Fruit fly (Drosophila melanogaster) whole organism, embryonic: Measurements from ENCODE around the gene CG43245.

Experiments used
- Asciz ChIP-seq: fragments of 200-800 bp; sonication (Bioruptor generic); optimal IDR thresholded peaks from 2 replicates; lab custom pipeline; 2017; ENCODE audit warnings: missing biosample characterization, mild to moderate bottlenecking, missing genetic modification characterization, missing genetic modification reagents
- CG10274 ChIP-seq: fragments of 200-800 bp; sonication (Bioruptor generic); optimal IDR thresholded peaks from 3 replicates; lab custom pipeline; 2017; ENCODE audit warnings: missing biosample characterization, mild to moderate bottlenecking, missing genetic modification characterization
- CG11560 ChIP-seq: fragments of 200-800 bp; sonication (Bioruptor generic); IDR thresholded peaks from 3 replicates; pipeline ENCODE4 v1.3.6; 2022; ENCODE audit warnings: missing biosample characterization, missing genetic modification characterization
- CG11696 ChIP-seq: fragments of 200-800 bp; sonication (Bioruptor generic); IDR thresholded peaks from 2 replicates; pipeline ENCODE4 v1.3.6; 2022; ENCODE audit warnings: missing biosample characterization, missing genetic modification characterization
- CG12769 ChIP-seq: fragments of 200-800 bp; sonication (Bioruptor generic); optimal IDR thresholded peaks from 2 replicates; lab custom pipeline; 2019; ENCODE audit warnings: missing biosample characterization, mild to moderate bottlenecking, missing genetic modification characterization, moderate library complexity
- CG14014 ChIP-seq: fragments of 200-800 bp; sonication (Bioruptor generic); IDR thresholded peaks from 2 replicates; pipeline ENCODE4 v1.3.6; 2022; ENCODE audit warnings: missing biosample characterization, missing genetic modification characterization
- CG14710 ChIP-seq: fragments of 200-800 bp; sonication (Bioruptor generic); optimal IDR thresholded peaks from 3 replicates; lab custom pipeline; 2019; ENCODE audit warnings: missing biosample characterization, mild to moderate bottlenecking, missing genetic modification characterization, moderate library complexity
- CG17802 ChIP-seq: fragments of 200-800 bp; sonication (Bioruptor generic); optimal IDR thresholded peaks from 2 replicates; lab custom pipeline; 2018; ENCODE audit warnings: missing biosample characterization, mild to moderate bottlenecking, missing genetic modification characterization, moderate library complexity
- CG18262 ChIP-seq: fragments of 200-800 bp; optimal IDR thresholded peaks from 3 replicates; lab custom pipeline; 2019; ENCODE audit warnings: missing biosample characterization, mild to moderate bottlenecking, missing genetic modification characterization, moderate library complexity
- CG18619 ChIP-seq: fragments of 200-800 bp; sonication (Bioruptor generic); optimal IDR thresholded peaks from 3 replicates; lab custom pipeline; 2017; ENCODE audit warnings: missing biosample characterization, mild to moderate bottlenecking, missing genetic modification characterization
- CG2116 ChIP-seq: fragments of 200-800 bp; sonication (Bioruptor generic); optimal IDR thresholded peaks from 3 replicates; lab custom pipeline; 2018; ENCODE audit warnings: missing biosample characterization, mild to moderate bottlenecking, missing genetic modification characterization
- CG2678 ChIP-seq: fragments of 200-800 bp; sonication (Bioruptor generic); optimal IDR thresholded peaks from 3 replicates; lab custom pipeline; 2019; ENCODE audit warnings: missing biosample characterization, mild to moderate bottlenecking, missing genetic modification characterization, moderate library complexity
- CG2712 ChIP-seq: fragments of 200-800 bp; optimal IDR thresholded peaks from 3 replicates; lab custom pipeline; 2019; ENCODE audit warnings: missing biosample characterization, mild to moderate bottlenecking, missing genetic modification characterization, moderate library complexity
- CG31365 ChIP-seq: fragments of 200-800 bp; sonication (Bioruptor generic); optimal IDR thresholded peaks from 2 replicates; lab custom pipeline; 2018; ENCODE audit warnings: missing biosample characterization, mild to moderate bottlenecking, missing genetic modification characterization
- CG3163 ChIP-seq: fragments of 200-800 bp; sonication (Bioruptor generic); optimal IDR thresholded peaks from 3 replicates; lab custom pipeline; 2016; ENCODE audit warnings: missing biosample characterization, missing genetic modification characterization
- CG33557 ChIP-seq: fragments of 200-800 bp; sonication (Bioruptor generic); optimal IDR thresholded peaks from 2 replicates; lab custom pipeline; 2019; ENCODE audit warnings: missing biosample characterization, mild to moderate bottlenecking, missing genetic modification characterization, moderate library complexity
- CG5180 ChIP-seq: fragments of 200-800 bp; sonication (Bioruptor generic); optimal IDR thresholded peaks from 3 replicates; lab custom pipeline; 2017; ENCODE audit warnings: missing biosample characterization, missing genetic modification characterization, mild to moderate bottlenecking, moderate library complexity, missing genetic modification reagents
- CG6654 ChIP-seq: fragments of 200-800 bp; sonication (Bioruptor generic); optimal IDR thresholded peaks from 2 replicates; lab custom pipeline; 2017; ENCODE audit warnings: missing biosample characterization, mild to moderate bottlenecking, missing genetic modification characterization
- CG8290 ChIP-seq, 3 experiments: fragments of 200-800 bp; sonication (Bioruptor generic); optimal IDR thresholded peaks; 2 replicates each; lab custom pipeline; 2016 to 2019; ENCODE audit warnings: missing biosample characterization in 3 of 3, missing genetic modification characterization in 3 of 3, mild to moderate bottlenecking in 2 of 3, moderate library complexity in 1 of 3
- CG8944 ChIP-seq: fragments of 200-800 bp; sonication (Bioruptor generic); optimal IDR thresholded peaks from 3 replicates; lab custom pipeline; 2016; ENCODE audit warnings: missing biosample characterization, missing genetic modification characterization
- CTCF ChIP-seq: fragments of 200-800 bp; sonication (Bioruptor generic); optimal IDR thresholded peaks from 2 replicates; lab custom pipeline; 2017; ENCODE audit warnings: missing biosample characterization, mild to moderate bottlenecking, missing genetic modification characterization, moderate library complexity
- CrebB ChIP-seq: fragments of 200-800 bp; sonication (Bioruptor generic); optimal IDR thresholded peaks from 3 replicates; lab custom pipeline; 2018; ENCODE audit warnings: missing biosample characterization, mild to moderate bottlenecking, missing genetic modification characterization
- ERR ChIP-seq: fragments of 200-800 bp; sonication (Bioruptor generic); optimal IDR thresholded peaks from 2 replicates; lab custom pipeline; 2016; ENCODE audit warnings: missing biosample characterization, missing genetic modification characterization
- Eip74EF ChIP-seq, 2 experiments: fragments of 200-800 bp in 1 of 2; fragments of >200 bp in 1 of 2; sonication (Bioruptor generic) in 1 of 2; optimal IDR thresholded peaks; 2 replicates each; lab custom pipeline; 2017 to 2019; ENCODE audit warnings: missing biosample characterization in 2 of 2, missing genetic modification characterization in 2 of 2, mild to moderate bottlenecking in 1 of 2, moderate library complexity in 1 of 2
- HLHmδ ChIP-seq: fragments of 200-800 bp; sonication (Bioruptor generic); optimal IDR thresholded peaks from 2 replicates; lab custom pipeline; 2018; ENCODE audit warnings: missing biosample characterization, mild to moderate bottlenecking, missing genetic modification characterization, moderate library complexity
- Hmr ChIP-seq: fragments of 200-800 bp; sonication (Bioruptor generic); optimal IDR thresholded peaks from 3 replicates; lab custom pipeline; 2017; ENCODE audit warnings: mild to moderate bottlenecking, missing biosample characterization, missing genetic modification reagents, missing genetic modification characterization
- Hr78 ChIP-seq, 2 experiments: fragments of 200-800 bp in 1 of 2; fragments of >200 bp in 1 of 2; sonication (Bioruptor generic) in 1 of 2; optimal IDR thresholded peaks; 2 replicates each; lab custom pipeline; 2017 to 2019; ENCODE audit warnings: missing biosample characterization in 2 of 2, missing genetic modification characterization in 2 of 2, mild to moderate bottlenecking in 1 of 2, moderate library complexity in 1 of 2
- Max ChIP-seq: fragments of 200-800 bp; sonication (Bioruptor generic); optimal IDR thresholded peaks from 2 replicates; lab custom pipeline; 2016; ENCODE audit warnings: missing biosample characterization, mild to moderate bottlenecking, missing genetic modification characterization
- Med ChIP-seq: fragments of 200-800 bp; sonication (Bioruptor generic); peaks from one replicate; lab custom pipeline; 2016; ENCODE audit warnings: missing biosample characterization, missing genetic modification characterization, mild to moderate bottlenecking, inconsistent platforms, moderate library complexity
- Oli ChIP-seq: fragments of 200-800 bp; sonication (Bioruptor generic); optimal IDR thresholded peaks from 2 replicates; lab custom pipeline; 2018; ENCODE audit warnings: missing biosample characterization, mild to moderate bottlenecking, missing genetic modification characterization, moderate library complexity
- TFAM ChIP-seq: fragments of 200-800 bp; sonication (Bioruptor generic); optimal IDR thresholded peaks from 2 replicates; lab custom pipeline; 2017; ENCODE audit warnings: missing biosample characterization, missing genetic modification characterization, inconsistent platforms
- Vsx1 ChIP-seq: fragments of 200-800 bp; sonication (Bioruptor generic); optimal IDR thresholded peaks from 2 replicates; lab custom pipeline; 2017; ENCODE audit warnings: missing biosample characterization, mild to moderate bottlenecking, missing genetic modification characterization, missing genetic modification reagents
- ac ChIP-seq: fragments of 200-800 bp; sonication (Bioruptor generic); optimal IDR thresholded peaks from 3 replicates; lab custom pipeline; 2017; ENCODE audit warnings: missing biosample characterization, mild to moderate bottlenecking, missing genetic modification characterization
- al ChIP-seq: fragments of 200-800 bp; sonication (Bioruptor generic); IDR thresholded peaks from 2 replicates; pipeline ENCODE4 v1.3.6; 2022; ENCODE audit warnings: missing biosample characterization, missing genetic modification characterization
- chinmo ChIP-seq: fragments of 200-800 bp; sonication (Bioruptor generic); IDR thresholded peaks from 4 replicates; pipeline ENCODE4 v1.3.6; 2022; ENCODE audit warnings: missing biosample characterization, missing genetic modification characterization; ENCODE audit not compliant: partially characterized antibody
- dysf ChIP-seq: fragments of 200-800 bp; sonication (Bioruptor generic); IDR thresholded peaks from 3 replicates; pipeline ENCODE4 v1.3.6; 2022; ENCODE audit warnings: missing biosample characterization, missing genetic modification characterization
- en ChIP-seq: fragments of 200-800 bp; sonication (Bioruptor generic); optimal IDR thresholded peaks from 2 replicates; lab custom pipeline; 2016; ENCODE audit warnings: missing biosample characterization, missing genetic modification characterization
- gcm2 ChIP-seq: fragments of 200-800 bp; sonication (Bioruptor generic); optimal IDR thresholded peaks from 2 replicates; lab custom pipeline; 2016; ENCODE audit warnings: missing biosample characterization, missing genetic modification characterization
- h ChIP-seq: fragments of >200 bp; optimal IDR thresholded peaks from 2 replicates; lab custom pipeline; 2017
- hbn ChIP-seq: fragments of 200-800 bp; sonication (Bioruptor generic); IDR thresholded peaks from 2 replicates; pipeline ENCODE4 v1.3.6; 2022; ENCODE audit warnings: missing biosample characterization, missing genetic modification characterization; ENCODE audit not compliant: partially characterized antibody
- lmd ChIP-seq: fragments of 200-800 bp; sonication (Bioruptor generic); IDR thresholded peaks from 2 replicates; pipeline ENCODE4 v1.3.6; 2022; ENCODE audit warnings: missing biosample characterization, missing genetic modification characterization
- pan ChIP-seq, 4 experiments: fragments of >200 bp in 3 of 4; fragments of 200-800 bp in 1 of 4; sonication (Bioruptor generic) in 1 of 4; optimal IDR thresholded peaks in 3 of 4; IDR thresholded peaks in 1 of 4; 2 replicates each; pipeline versions ENCODE4 v1.3.6 to Lab custom; 2017 to 2022; ENCODE audit warnings: missing biosample characterization in 2 of 4, missing genetic modification characterization in 2 of 4, mixed read lengths in 1 of 4
- prd ChIP-seq, 3 experiments: fragments of >200 bp in 2 of 3; fragments of 200-800 bp in 1 of 3; sonication (Bioruptor generic) in 1 of 3; optimal IDR thresholded peaks in 2 of 3; IDR thresholded peaks in 1 of 3; 2 replicates in 2 of 3; 3 replicates in 1 of 3; pipeline versions ENCODE4 v1.3.6 to Lab custom; 2017 to 2022; ENCODE audit warnings: missing biosample characterization in 1 of 3, missing genetic modification characterization in 1 of 3
- ranshi ChIP-seq: fragments of 200-800 bp; sonication (Bioruptor generic); IDR thresholded peaks from 2 replicates; pipeline ENCODE4 v1.3.6; 2022; ENCODE audit warnings: missing biosample characterization, missing genetic modification characterization
- stwl ChIP-seq: fragments of 200-800 bp; sonication (Bioruptor generic); optimal IDR thresholded peaks from 3 replicates; lab custom pipeline; 2018; ENCODE audit warnings: missing biosample characterization, mild to moderate bottlenecking, missing genetic modification characterization, moderate library complexity
- ttk ChIP-seq: fragments of 200-800 bp; sonication (Bioruptor generic); IDR thresholded peaks from 2 replicates; pipeline ENCODE4 v2.1.2; 2022; ENCODE audit warnings: missing biosample characterization, missing genetic modification characterization
- twi ChIP-seq: fragments of 200-800 bp; optimal IDR thresholded peaks from 2 replicates; lab custom pipeline; 2019; ENCODE audit warnings: missing biosample characterization, mild to moderate bottlenecking, missing genetic modification characterization, moderate library complexity
- vvl ChIP-seq: fragments of 200-800 bp; sonication (Bioruptor generic); IDR thresholded peaks from 2 replicates; pipeline ENCODE4 v1.3.6; 2022; ENCODE audit warnings: missing biosample characterization, missing genetic modification characterization
- yki ChIP-seq: fragments of >200 bp; optimal IDR thresholded peaks from 3 replicates; lab custom pipeline; 2018

Gene CG43245

dm6 chr3L:10733502-10733901 is 38.2 kb upstream of the CG43245 start (continued):
- TF ChIP-seq CG33557 (GFP tag; lab: Kevin White, UChicago) = no peak
- no peak for TF ChIP-seq CG18262 (tag; lab: Kevin White, UChicago)
- peak; percentile 26; the same call in 1 of the 3 replicates for TF ChIP-seq dysf (GFP tag; lab: Robert Waterston, UW)
- no peak for TF ChIP-seq TFAM (GFP tag; lab: Kevin White, UChicago)
- TF ChIP-seq CG17802 (tag; lab: Kevin White, UChicago) = no peak
- no peak for TF ChIP-seq CG5180 (GFP tag; lab: Kevin White, UChicago)
- TF ChIP-seq Hr78 (GFP tag; optimal IDR thresholded peaks at IDR 0.05; lab: Kevin White, UChicago) = no peak
- no peak for TF ChIP-seq CG11696
- TF ChIP-seq Vsx1 (GFP tag; lab: Kevin White, UChicago) = no peak
- no peak for TF ChIP-seq CG6654 (GFP tag; lab: Kevin White, UChicago)
- no peak for TF ChIP-seq ERR (GFP tag; lab: Kevin White, UChicago)
- TF ChIP-seq prd (optimal IDR thresholded peaks at IDR 0.05; lab: Kevin White, UChicago) = no peak
- TF ChIP-seq prd (GFP tag; IDR thresholded peaks at IDR 0.05; lab: Robert Waterston, UW) = 0 out of 3 replicates have a peak, but pooled peaks have one; percentile 17
- no peak for TF ChIP-seq Eip74EF (GFP tag; optimal IDR thresholded peaks at IDR 0.05; lab: Kevin White, UChicago)
- TF ChIP-seq CrebB (tag; lab: Kevin White, UChicago) = no peak
- 0 out of 2 replicates have a peak, but pooled peaks have one; percentile 10 for TF ChIP-seq CG14014 (GFP tag; lab: Robert Waterston, UW)
- no peak for TF ChIP-seq CG2116 (GFP tag; lab: Kevin White, UChicago)
- no peak for TF ChIP-seq HLHmδ (GFP tag; lab: Kevin White, UChicago)
- no peak for TF ChIP-seq stwl (tag; lab: Kevin White, UChicago)
- no peak for TF ChIP-seq CG12769 (tag; lab: Kevin White, UChicago)
- no peak for TF ChIP-seq CG10274
- TF ChIP-seq Max (GFP tag; lab: Kevin White, UChicago) = no peak
- no peak for TF ChIP-seq ac (GFP tag; lab: Kevin White, UChicago)
- peak; percentile 5; the same call in 1 of the 2 replicates for TF ChIP-seq al (GFP tag; lab: Robert Waterston, UW)
- TF ChIP-seq lmd (GFP tag; lab: Robert Waterston, UW) = peak; percentile 13; the same call in 1 of the 2 replicates
- TF ChIP-seq CG8290 (GFP tag; optimal IDR thresholded peaks at IDR 0.05; lab: Kevin White, UChicago) = no peak
- TF ChIP-seq CG8290 (tag; optimal IDR thresholded peaks at IDR 0.05; lab: Kevin White, UChicago) = no peak
- TF ChIP-seq ttk = no peak
- no peak for TF ChIP-seq chinmo
- no peak for TF ChIP-seq CG8944 (GFP tag; lab: Kevin White, UChicago)
- TF ChIP-seq hbn = no peak
- peak; percentile 38 for TF ChIP-seq CG2678 (tag; lab: Kevin White, UChicago)
- no peak for TF ChIP-seq CTCF
- TF ChIP-seq CG18619 (GFP tag; lab: Kevin White, UChicago) = no peak
- TF ChIP-seq twi = no peak
- no peak for TF ChIP-seq vvl (GFP tag; lab: Robert Waterston, UW)
- TF ChIP-seq h (lab: Kevin White, UChicago) = no peak
- TF ChIP-seq ranshi (GFP tag; lab: Robert Waterston, UW) = 0 out of 2 replicates have a peak, but pooled peaks have one; percentile 6
- no peak for TF ChIP-seq CG2712 (tag; lab: Kevin White, UChicago)
- peak; percentile 12 for TF ChIP-seq Hmr (GFP tag; lab: Kevin White, UChicago)
- no peak for TF ChIP-seq pan (optimal IDR thresholded peaks at IDR 0.05; lab: Kevin White, UChicago)
- TF ChIP-seq pan (GFP tag; optimal IDR thresholded peaks at IDR 0.05 in 1 of 2, IDR thresholded peaks at IDR 0.05 in 1 of 2) = peak in 1 of 2 experiments; percentile 56
- no peak for TF ChIP-seq CG11560 (tag; lab: Robert Waterston, UW)
- no peak for TF ChIP-seq Asciz (GFP tag; lab: Kevin White, UChicago)
- TF ChIP-seq yki (lab: Kevin White, UChicago) = no peak
- TF ChIP-seq Oli (tag; lab: Kevin White, UChicago) = no peak
- no peak for TF ChIP-seq en (GFP tag; lab: Kevin White, UChicago)
- no peak for TF ChIP-seq gcm2 (GFP tag; lab: Kevin White, UChicago)
- TF ChIP-seq CG14710 (tag; lab: Kevin White, UChicago) = no peak
- TF ChIP-seq CG3163 (GFP tag; lab: Kevin White, UChicago) = no peak
- no peak for TF ChIP-seq CG31365 (tag; lab: Kevin White, UChicago)
- peak; percentile 16 for TF ChIP-seq Med (GFP tag; lab: Kevin White, UChicago)
